Worm (Caenorhabditis elegans) whole organism, L2 larva: ENCODE data around the gene nspg-13.

Source experiments
- C34F6.9 ChIP-seq: fragments of 150-350 bp; optimal IDR thresholded peaks from 2 replicates; lab custom pipeline; 2014; ENCODE audit warnings: missing biosample characterization, missing genetic modification characterization
- F13H6.1 ChIP-seq: sonication (generic microtip); optimal IDR thresholded peaks from 2 replicates; lab custom pipeline; 2016; ENCODE audit warnings: missing genetic modification characterization, missing compliant biosample characterization
- R02D3.7 ChIP-seq: fragments of 150-350 bp; optimal IDR thresholded peaks from 2 replicates; lab custom pipeline; 2014; ENCODE audit warnings: missing biosample characterization, missing genetic modification characterization
- Y55F3AM.14 ChIP-seq: fragments of 200-800 bp; sonication (Bioruptor generic); optimal IDR thresholded peaks from 2 replicates; lab custom pipeline; 2018; ENCODE audit warnings: mild to moderate bottlenecking, missing genetic modification characterization, missing compliant biosample characterization
- ZK546.5 ChIP-seq: sonication (generic microtip); optimal IDR thresholded peaks from 2 replicates; lab custom pipeline; 2017; ENCODE audit warnings: missing biosample characterization, missing genetic modification characterization
- alr-1 ChIP-seq: fragments of 150-350 bp; optimal IDR thresholded peaks from 2 replicates; lab custom pipeline; 2014; ENCODE audit warnings: missing biosample characterization, missing genetic modification characterization
- aly-2 ChIP-seq: fragments of 150-350 bp; optimal IDR thresholded peaks from 2 replicates; lab custom pipeline; 2014; ENCODE audit warnings: missing biosample characterization, missing genetic modification characterization
- ama-1 ChIP-seq: fragments of 150-350 bp; optimal IDR thresholded peaks from 2 replicates; lab custom pipeline; 2018; ENCODE audit warnings: inconsistent platforms
- blmp-1 ChIP-seq: sonication (generic microtip); optimal IDR thresholded peaks from 2 replicates; lab custom pipeline; 2017; ENCODE audit warnings: missing genetic modification characterization, mild to moderate bottlenecking, missing compliant biosample characterization, antibody characterized with exemption, moderate library complexity; ENCODE audit not compliant: insufficient read depth
- ceh-82 ChIP-seq: fragments of 150-350 bp; optimal IDR thresholded peaks from 2 replicates; lab custom pipeline; 2014; ENCODE audit warnings: missing biosample characterization, missing genetic modification characterization
- crh-2 ChIP-seq: sonication (generic microtip); optimal IDR thresholded peaks from 2 replicates; lab custom pipeline; 2017; ENCODE audit warnings: missing biosample characterization, missing genetic modification characterization
- dmd-4 ChIP-seq: sonication (generic microtip); optimal IDR thresholded peaks from 2 replicates; lab custom pipeline; 2017; ENCODE audit warnings: missing biosample characterization, missing genetic modification characterization
- egl-27 ChIP-seq: sonication (generic microtip); optimal IDR thresholded peaks from 3 replicates; lab custom pipeline; 2017; ENCODE audit warnings: missing biosample characterization, missing genetic modification reagents, missing genetic modification characterization
- elt-1 ChIP-seq: fragments of 150-350 bp; optimal IDR thresholded peaks from 2 replicates; lab custom pipeline; 2014; ENCODE audit warnings: missing biosample characterization, missing genetic modification characterization
- fos-1 ChIP-seq: fragments of 150-350 bp; optimal IDR thresholded peaks from 2 replicates; lab custom pipeline; 2014; ENCODE audit warnings: missing biosample characterization, missing genetic modification characterization
- gmeb-1 ChIP-seq: fragments of 150-350 bp; optimal IDR thresholded peaks from 2 replicates; lab custom pipeline; 2014; ENCODE audit warnings: missing biosample characterization, missing genetic modification characterization
- lin-11 ChIP-seq: fragments of 150-350 bp; sonication (generic microtip); optimal IDR thresholded peaks from 2 replicates; lab custom pipeline; 2014; ENCODE audit warnings: missing biosample characterization, missing genetic modification characterization, inconsistent platforms, mixed read lengths
- lin-13 ChIP-seq: fragments of 150-350 bp; optimal IDR thresholded peaks from 2 replicates; lab custom pipeline; 2014; ENCODE audit warnings: missing biosample characterization, missing genetic modification reagents, missing genetic modification characterization
- lin-39 ChIP-seq: fragments of 150-350 bp; optimal IDR thresholded peaks from 2 replicates; lab custom pipeline; 2014; ENCODE audit warnings: missing biosample characterization, missing genetic modification reagents, missing genetic modification characterization
- lsy-2 ChIP-seq, 2 experiments: fragments of 150-350 bp in 1 of 2; sonication (generic microtip) in 1 of 2; optimal IDR thresholded peaks; 2 replicates each; lab custom pipeline; 2014 to 2017; ENCODE audit warnings: missing biosample characterization in 2 of 2, missing genetic modification characterization in 2 of 2
- mab-5 ChIP-seq: fragments of 150-350 bp; optimal IDR thresholded peaks from 2 replicates; lab custom pipeline; 2014; ENCODE audit warnings: missing biosample characterization, missing genetic modification characterization
- mbf-1 ChIP-seq: sonication (generic microtip); optimal IDR thresholded peaks from 2 replicates; lab custom pipeline; 2017; ENCODE audit warnings: missing biosample characterization, missing genetic modification characterization
- nhr-10 ChIP-seq: sonication (generic microtip); optimal IDR thresholded peaks from 2 replicates; lab custom pipeline; 2017; ENCODE audit warnings: missing biosample characterization, missing genetic modification characterization
- nhr-11 ChIP-seq: fragments of 150-350 bp; optimal IDR thresholded peaks from 2 replicates; lab custom pipeline; 2014; ENCODE audit warnings: missing biosample characterization, missing genetic modification characterization
- nhr-12 ChIP-seq: fragments of 150-350 bp; optimal IDR thresholded peaks from 2 replicates; lab custom pipeline; 2014; ENCODE audit warnings: missing biosample characterization, missing genetic modification characterization
- nhr-129 ChIP-seq: fragments of 150-350 bp; optimal IDR thresholded peaks from 2 replicates; lab custom pipeline; 2014; ENCODE audit warnings: missing biosample characterization, missing genetic modification characterization
- nhr-21 ChIP-seq: fragments of 150-350 bp; optimal IDR thresholded peaks from 2 replicates; lab custom pipeline; 2014; ENCODE audit warnings: missing biosample characterization, missing genetic modification characterization
- nhr-23 ChIP-seq: fragments of 150-350 bp; optimal IDR thresholded peaks from 2 replicates; lab custom pipeline; 2014; ENCODE audit warnings: missing biosample characterization, missing genetic modification reagents, missing genetic modification characterization
- nhr-25 ChIP-seq: fragments of 150-350 bp; sonication (generic microtip); optimal IDR thresholded peaks from 3 replicates; lab custom pipeline; 2014; ENCODE audit warnings: missing biosample characterization, missing genetic modification characterization
- nhr-77 ChIP-seq: fragments of 150-350 bp; optimal IDR thresholded peaks from 2 replicates; lab custom pipeline; 2014; ENCODE audit warnings: missing biosample characterization, missing genetic modification characterization
- peb-1 ChIP-seq: fragments of 150-350 bp; optimal IDR thresholded peaks from 2 replicates; lab custom pipeline; 2014; ENCODE audit warnings: missing biosample characterization, missing genetic modification characterization
- sem-4 ChIP-seq: fragments of 150-350 bp; optimal IDR thresholded peaks from 2 replicates; lab custom pipeline; 2014; ENCODE audit warnings: missing biosample characterization, missing genetic modification reagents, missing genetic modification characterization
- skn-1 ChIP-seq: sonication (generic microtip); optimal IDR thresholded peaks from 2 replicates; lab custom pipeline; 2017; ENCODE audit warnings: missing biosample characterization, missing genetic modification characterization
- sma-3 ChIP-seq: sonication (generic microtip); optimal IDR thresholded peaks from 2 replicates; lab custom pipeline; 2016; ENCODE audit warnings: missing genetic modification reagents, missing genetic modification characterization, missing compliant biosample characterization
- sma-9 ChIP-seq, 2 experiments: fragments of 150-350 bp in 1 of 2; sonication (generic microtip) in 1 of 2; optimal IDR thresholded peaks; 2 replicates each; lab custom pipeline; 2014 to 2016; ENCODE audit warnings: missing genetic modification characterization in 2 of 2, mild to moderate bottlenecking in 1 of 2, missing biosample characterization in 1 of 2, missing compliant biosample characterization in 1 of 2, missing genetic modification reagents in 1 of 2, moderate library complexity in 1 of 2
- snpc-4 ChIP-seq: fragments of 150-350 bp; optimal IDR thresholded peaks from 2 replicates; lab custom pipeline; 2014; ENCODE audit warnings: missing biosample characterization, missing genetic modification characterization
- unc-55 ChIP-seq: fragments of 150-350 bp; sonication (generic microtip); optimal IDR thresholded peaks from 3 replicates; lab custom pipeline; 2014; ENCODE audit warnings: missing biosample characterization, missing genetic modification reagents, missing genetic modification characterization
- unc-62 ChIP-seq: fragments of 150-350 bp; optimal IDR thresholded peaks from 2 replicates; lab custom pipeline; 2014; ENCODE audit warnings: missing biosample characterization, missing genetic modification reagents, missing genetic modification characterization
- zag-1 ChIP-seq: fragments of 150-350 bp; optimal IDR thresholded peaks from 2 replicates; lab custom pipeline; 2014; ENCODE audit warnings: missing biosample characterization, missing genetic modification characterization
- ztf-11 ChIP-seq: sonication (generic microtip); optimal IDR thresholded peaks from 2 replicates; lab custom pipeline; 2017; ENCODE audit warnings: missing biosample characterization, missing genetic modification characterization
- ztf-4 ChIP-seq: fragments of 150-350 bp; optimal IDR thresholded peaks from 2 replicates; lab custom pipeline; 2014; ENCODE audit warnings: missing biosample characterization, missing genetic modification characterization

Gene nspg-13

ce11 chrX:5210524-5210923, 44.5 kb upstream of the nspg-13 start:
- peak in 1 of 2 experiments; percentile 39 for TF ChIP-seq lsy-2 (tag; optimal IDR thresholded peaks at IDR 0.05; lab: Kevin White, UChicago)
- TF ChIP-seq sma-9 (GFP tag; optimal IDR thresholded peaks at IDR 0.05; lab: Kevin White, UChicago), result peak; percentile 74
- TF ChIP-seq sma-9 (tag; optimal IDR thresholded peaks at IDR 0.05; lab: Kevin White, UChicago), result no peak
- TF ChIP-seq unc-55 (GFP tag; lab: Kevin White, UChicago), result peak; percentile 30
- TF ChIP-seq blmp-1 (tag; lab: Kevin White, UChicago), result no peak
- no peak for TF ChIP-seq ztf-11 (tag; lab: Kevin White, UChicago)
- TF ChIP-seq nhr-129 (tag; lab: Kevin White, UChicago), result peak; percentile 84
- no peak for TF ChIP-seq lin-11
- peak; percentile 22 for TF ChIP-seq C34F6.9 (tag; lab: Kevin White, UChicago)
- TF ChIP-seq F13H6.1 (tag; lab: Kevin White, UChicago), result peak; percentile 72
- peak; percentile 10 for TF ChIP-seq ztf-4
- TF ChIP-seq elt-1 (tag; lab: Kevin White, UChicago), result no peak
- TF ChIP-seq gmeb-1 (tag; lab: Kevin White, UChicago), result no peak
- TF ChIP-seq crh-2, result peak; percentile 31

- TF ChIP-seq ZK546.5 (tag; lab: Kevin White, UChicago), result no peak
- TF ChIP-seq sma-9 (GFP tag; optimal IDR thresholded peaks at IDR 0.05; lab: Kevin White, UChicago), result peak; percentile 6
- no peak for TF ChIP-seq sma-9 (tag; optimal IDR thresholded peaks at IDR 0.05; lab: Kevin White, UChicago)
These were observed 43.9 kb upstream of the nspg-13 start for ce11 chrX:5210927-5211655.

ce11 chrX:5213032-5213431, 42.0 kb upstream of the nspg-13 start:
- TF ChIP-seq sem-4 (peak; percentile 50), ama-1 (lab: Kevin White, UChicago) (peak; percentile 17), lin-13 (GFP tag; lab: Kevin White, UChicago) (peak; percentile 20), nhr-129 (tag; lab: Kevin White, UChicago) (peak; percentile 98), blmp-1 (tag; lab: Kevin White, UChicago) (no peak), nhr-21 (tag; lab: Kevin White, UChicago) (no peak), nhr-11 (tag; lab: Kevin White, UChicago) (peak; percentile 11), zag-1 (tag; lab: Kevin White, UChicago) (peak; percentile 19), ceh-82 (tag; lab: Kevin White, UChicago) (no peak), sma-9 (GFP tag; optimal IDR thresholded peaks at IDR 0.05; lab: Kevin White, UChicago) (peak; percentile 1), sma-9 (tag; optimal IDR thresholded peaks at IDR 0.05; lab: Kevin White, UChicago) (no peak), lsy-2 (tag; optimal IDR thresholded peaks at IDR 0.05; lab: Kevin White, UChicago) (peak in 1 of 2 experiments; percentile 15)

DNA sequence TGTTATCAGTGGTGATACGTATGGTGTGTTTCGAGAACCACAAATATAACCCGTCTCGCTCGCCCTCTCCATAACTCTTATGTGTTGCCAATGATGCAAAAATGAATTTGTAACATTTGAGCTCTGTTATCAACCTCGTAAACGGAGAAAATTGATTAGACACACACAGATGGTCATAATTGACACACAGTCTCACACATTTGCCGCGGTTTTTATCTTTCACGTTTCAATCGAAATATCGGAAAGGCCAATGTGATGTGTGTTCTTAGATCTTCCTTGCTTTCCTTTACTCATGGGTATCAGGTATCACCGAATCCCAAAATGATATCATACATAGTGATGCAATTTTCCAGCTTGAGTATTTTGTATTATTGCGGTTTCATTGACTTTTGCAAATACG, 41.4 kb upstream of the nspg-13 start:
- TF ChIP-seq egl-27 (no peak), unc-62 (GFP tag; lab: Kevin White, UChicago) (no peak), lsy-2 (tag; optimal IDR thresholded peaks at IDR 0.05; lab: Kevin White, UChicago) (peak in 1 of 2 experiments; percentile 9), nhr-25 (no peak), crh-2 (peak; percentile 72), ZK546.5 (tag; lab: Kevin White, UChicago) (no peak), sma-9 (GFP tag; optimal IDR thresholded peaks at IDR 0.05; lab: Kevin White, UChicago) (peak; percentile 71), sma-9 (tag; optimal IDR thresholded peaks at IDR 0.05; lab: Kevin White, UChicago) (no peak), lin-39 (tag; lab: Kevin White, UChicago) (no peak), nhr-12 (tag; lab: Kevin White, UChicago) (no peak), gmeb-1 (tag; lab: Kevin White, UChicago) (peak; percentile 53), lin-11 (no peak), peb-1 (no peak), F13H6.1 (tag; lab: Kevin White, UChicago) (peak; percentile 59), aly-2 (tag; lab: Kevin White, UChicago) (no peak), mbf-1 (tag; lab: Kevin White, UChicago) (no peak), Y55F3AM.14 (GFP tag; lab: Kevin White, UChicago) (no peak), nhr-23 (tag; lab: Kevin White, UChicago) (no peak), dmd-4 (tag; lab: Kevin White, UChicago) (no peak), mab-5 (tag; lab: Kevin White, UChicago) (no peak), sem-4 (no peak), nhr-77 (tag; lab: Kevin White, UChicago) (no peak), ztf-4 (no peak), snpc-4 (tag; lab: Kevin White, UChicago) (no peak), elt-1 (tag; lab: Kevin White, UChicago) (no peak), ztf-11 (tag; lab: Kevin White, UChicago) (no peak), C34F6.9 (tag; lab: Kevin White, UChicago) (no peak), nhr-21 (tag; lab: Kevin White, UChicago) (peak; percentile 66), ama-1 (lab: Kevin White, UChicago) (no peak), skn-1 (tag; lab: Kevin White, UChicago) (no peak), sma-3 (peak; percentile 1), R02D3.7 (tag; lab: Kevin White, UChicago) (no peak), nhr-129 (tag; lab: Kevin White, UChicago) (peak; percentile 93), nhr-10 (tag; lab: Kevin White, UChicago) (no peak), fos-1 (tag; lab: Kevin White, UChicago) (peak; percentile 94), alr-1 (tag; lab: Kevin White, UChicago) (no peak), ceh-82 (tag; lab: Kevin White, UChicago) (no peak)
